Worm (Caenorhabditis elegans): Measurements from ENCODE around the gene trap-3.

Gene trap-3

DNA sequence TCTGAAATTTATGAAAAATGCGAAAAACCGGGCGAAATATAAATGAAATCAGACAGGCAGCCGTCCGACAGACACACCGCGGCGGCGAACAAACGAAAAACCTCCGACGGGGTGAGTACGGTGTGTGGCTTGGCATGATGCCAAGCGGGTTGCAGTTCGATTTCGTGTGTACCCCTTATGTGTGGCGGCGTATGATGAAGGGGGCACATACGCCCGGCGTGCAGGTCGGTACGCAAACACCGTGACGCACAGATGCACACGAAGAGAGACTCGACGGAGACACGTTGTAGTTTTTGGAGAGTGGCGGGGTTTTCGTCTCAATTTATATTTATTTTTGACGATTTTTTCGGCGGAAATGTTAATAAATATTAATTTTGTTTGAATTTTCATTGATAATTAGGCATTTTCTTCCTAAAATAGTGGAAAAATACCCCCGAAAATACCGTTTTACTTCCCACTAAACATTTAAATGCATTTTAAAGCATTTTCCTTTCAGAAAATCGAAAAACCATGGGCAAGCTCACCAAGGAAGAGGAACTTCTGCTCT lies at the start of gene trap-3:
Gene trap-3 (plus strand): TSS at position 497 of the 547 bp plus-strand sequence.
- no peak for TF ChIP-seq ama-1 (optimal IDR thresholded peaks at IDR 0.05)
- TF ChIP-seq ceh-13 (GFP tag; optimal IDR thresholded peaks at IDR 0.05) = no peak
- peak; percentile 90 for TF ChIP-seq F13C5.2 (tag; optimal IDR thresholded peaks at IDR 0.05)
- TF ChIP-seq ets-7 (tag; optimal IDR thresholded peaks at IDR 0.05) = peak; percentile 55
- TF ChIP-seq hmg-4 (GFP tag; optimal IDR thresholded peaks at IDR 0.05) = peak; percentile 67
- TF ChIP-seq ceh-36 (tag; optimal IDR thresholded peaks at IDR 0.05) = no peak
- TF ChIP-seq tbx-11 (GFP tag; IDR thresholded peaks at IDR 0.05) = peak; percentile 61
- TF ChIP-seq aly-1 (tag; optimal IDR thresholded peaks at IDR 0.05) = no peak
- 0 out of 2 replicates have a peak, but pooled peaks have one; percentile 22 for TF ChIP-seq flt-1 (GFP tag; IDR thresholded peaks at IDR 0.05)
- peak; percentile 49; the same call in 1 of the 2 replicates for TF ChIP-seq tbx-37 (GFP tag; conservative IDR thresholded peaks at IDR 0.05)
- peak; percentile 43 for TF ChIP-seq tra-4 (tag; optimal IDR thresholded peaks at IDR 0.05)
- no peak for TF ChIP-seq B0310.2 (tag; optimal IDR thresholded peaks at IDR 0.05)
- TF ChIP-seq scrt-1 (GFP tag; IDR thresholded peaks at IDR 0.05) = no peak
- 0 out of 2 replicates have a peak, but pooled peaks have one; percentile 53 for TF ChIP-seq sea-1 (GFP tag; conservative IDR thresholded peaks at IDR 0.05)

DNA sequence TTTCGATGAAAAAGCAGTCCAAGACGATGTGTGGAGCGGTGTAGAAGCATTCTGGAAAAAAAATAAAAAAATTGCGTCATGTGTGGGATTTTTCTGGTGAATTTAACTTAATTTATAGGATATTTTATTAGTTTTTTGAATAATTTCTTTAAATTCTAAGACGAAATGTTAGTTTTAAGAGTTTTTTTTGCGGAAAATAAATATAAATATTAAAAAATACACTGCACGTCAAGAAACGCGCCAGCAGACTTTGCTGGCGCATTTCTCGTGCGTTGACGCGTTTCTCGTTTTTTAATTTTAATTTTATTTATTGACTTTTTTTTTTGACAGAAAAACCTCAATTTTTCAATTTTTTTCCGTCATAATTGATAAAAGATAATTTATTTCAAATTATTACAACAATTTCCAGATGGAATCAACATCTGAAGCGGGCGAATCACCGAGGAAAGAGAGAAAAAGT lies 40.4 kb upstream of the trap-3 start, which contains the start of the genes ppgn-1 and tftc-1:
Gene ppgn-1 (minus strand): TSS at position 51 of the 460 bp plus-strand sequence.
Gene tftc-1 (plus strand): TSS at position 410 of the 460 bp plus-strand sequence.
- TF ChIP-seq hnd-1 (tag; optimal IDR thresholded peaks at IDR 0.05) = no peak
- TF ChIP-seq hmbx-1 (tag; optimal IDR thresholded peaks at IDR 0.05) = no peak
- TF ChIP-seq flt-1 (GFP tag; IDR thresholded peaks at IDR 0.05) = no peak
- TF ChIP-seq ceh-13 (GFP tag; optimal IDR thresholded peaks at IDR 0.05) = no peak
- TF ChIP-seq ets-7 (tag; optimal IDR thresholded peaks at IDR 0.05) = no peak
- no peak for TF ChIP-seq tbx-11 (GFP tag; IDR thresholded peaks at IDR 0.05)

DNA sequence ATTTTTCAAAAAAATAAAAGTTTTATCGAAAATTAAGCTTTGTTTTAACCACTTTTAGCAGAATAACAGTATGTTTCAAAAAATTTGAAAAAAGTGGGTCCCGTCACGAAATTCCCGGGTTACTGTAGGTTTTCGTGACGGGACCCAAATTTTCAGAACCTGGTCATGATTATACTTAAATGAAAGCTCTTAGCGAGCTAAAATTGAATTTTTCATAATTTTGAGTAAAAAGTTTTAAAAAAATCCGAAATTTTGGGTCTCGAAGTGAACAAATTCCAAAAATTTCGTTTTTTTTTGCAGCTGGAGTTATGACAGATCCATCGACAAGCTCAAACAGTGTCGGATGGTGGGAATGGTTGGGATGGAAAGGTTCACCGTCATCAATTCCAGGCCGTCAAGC lies 5.5 kb upstream of the trap-3 start, which contains the start of gene Y38F2AR.3:
Gene Y38F2AR.3 (plus strand): TSS at position 301 of the 400 bp plus-strand sequence.
- no peak for TF ChIP-seq hmbx-1 (tag; optimal IDR thresholded peaks at IDR 0.05)
- no peak for TF ChIP-seq flt-1 (GFP tag; IDR thresholded peaks at IDR 0.05)
- TF ChIP-seq hnd-1 (tag; optimal IDR thresholded peaks at IDR 0.05) = no peak
- no peak for TF ChIP-seq pes-1 (GFP tag; IDR thresholded peaks at IDR 0.05)

DNA sequence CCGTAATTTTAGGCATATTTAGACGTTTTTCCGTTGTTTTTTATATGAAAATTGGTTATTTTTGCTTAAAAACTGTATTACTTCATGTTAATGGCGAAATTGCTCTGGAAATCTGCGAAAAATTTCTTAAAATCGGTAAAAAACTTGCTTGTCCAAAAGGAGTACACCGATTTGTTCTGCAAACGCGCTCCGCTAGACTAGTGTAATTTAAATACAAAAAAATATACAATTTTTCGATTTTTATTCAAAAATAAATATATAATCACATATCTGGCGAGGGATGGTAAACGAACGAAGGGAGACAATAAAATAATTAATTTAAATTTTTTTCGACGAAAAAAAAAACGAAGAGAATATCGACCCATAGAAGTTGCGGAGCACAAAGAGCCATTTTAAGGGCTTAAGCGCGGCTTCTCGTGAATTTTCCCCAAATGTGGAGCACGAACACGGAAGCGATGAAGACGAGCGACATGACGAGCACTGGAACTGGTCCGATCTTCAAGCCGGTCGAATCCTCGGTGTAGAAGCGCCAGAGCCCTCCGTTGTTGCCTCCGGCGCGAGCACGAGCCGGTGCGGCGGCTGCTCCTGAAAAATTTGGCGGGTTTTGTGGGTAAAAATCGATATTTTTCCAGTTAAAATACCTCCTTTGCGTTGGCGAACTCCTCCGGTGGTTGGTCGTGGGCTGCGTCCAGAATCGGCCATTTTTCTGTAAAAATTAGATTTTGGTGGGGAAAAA lies 1.1 kb upstream of the trap-3 start, which contains the start of gene sec-61.B:
Gene sec-61.B (minus strand): TSS at position 706 of the 736 bp plus-strand sequence.
- no peak for TF ChIP-seq ets-7 (tag; optimal IDR thresholded peaks at IDR 0.05)
- TF ChIP-seq ceh-36 (tag; optimal IDR thresholded peaks at IDR 0.05) = no peak
- no peak for TF ChIP-seq hnd-1 (tag; optimal IDR thresholded peaks at IDR 0.05)
- TF ChIP-seq ama-1 (optimal IDR thresholded peaks at IDR 0.05) = no peak
- TF ChIP-seq tra-4 (tag; optimal IDR thresholded peaks at IDR 0.05) = no peak
- no peak for TF ChIP-seq tbx-11 (GFP tag; IDR thresholded peaks at IDR 0.05)
- TF ChIP-seq F13C5.2 (tag; optimal IDR thresholded peaks at IDR 0.05) = no peak
- no peak for TF ChIP-seq hmbx-1 (tag; optimal IDR thresholded peaks at IDR 0.05)
- TF ChIP-seq flt-1 (GFP tag; IDR thresholded peaks at IDR 0.05) = no peak
- no peak for TF ChIP-seq ceh-13 (GFP tag; optimal IDR thresholded peaks at IDR 0.05)
- no peak for TF ChIP-seq tbx-37 (GFP tag; conservative IDR thresholded peaks at IDR 0.05)
- no peak for TF ChIP-seq aly-1 (tag; optimal IDR thresholded peaks at IDR 0.05)

DNA sequence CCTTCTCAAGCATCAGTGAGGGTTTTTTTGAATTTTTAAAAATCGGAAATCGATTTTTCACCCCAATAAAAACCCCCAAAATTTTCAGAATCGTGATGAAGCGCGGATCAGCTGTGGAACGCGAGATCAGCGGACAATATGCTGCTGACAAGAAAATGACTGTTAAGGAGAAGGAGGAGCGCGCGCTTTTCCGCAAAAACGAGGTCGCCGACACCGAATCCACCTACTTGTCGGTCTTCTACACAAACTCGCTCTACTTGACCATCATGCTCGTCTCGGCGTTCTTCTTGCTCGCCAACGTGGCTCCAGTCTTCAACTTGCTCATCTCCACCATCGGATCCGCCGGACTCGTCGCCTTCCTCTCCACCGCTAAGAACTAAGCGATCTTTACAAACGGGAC lies 500 bp downstream of the trap-3 start:
- TF ChIP-seq ceh-36 (tag; optimal IDR thresholded peaks at IDR 0.05) (no peak), F13C5.2 (tag; optimal IDR thresholded peaks at IDR 0.05) (no peak), ceh-13 (GFP tag; optimal IDR thresholded peaks at IDR 0.05) (no peak), hnd-1 (tag; optimal IDR thresholded peaks at IDR 0.05) (no peak), scrt-1 (GFP tag; IDR thresholded peaks at IDR 0.05) (no peak), tbx-11 (GFP tag; IDR thresholded peaks at IDR 0.05) (no peak), B0310.2 (tag; optimal IDR thresholded peaks at IDR 0.05) (no peak), hmbx-1 (tag; optimal IDR thresholded peaks at IDR 0.05) (no peak), hmg-4 (GFP tag; optimal IDR thresholded peaks at IDR 0.05) (no peak), sea-1 (GFP tag; conservative IDR thresholded peaks at IDR 0.05) (no peak), ama-1 (optimal IDR thresholded peaks at IDR 0.05) (no peak), tra-4 (tag; optimal IDR thresholded peaks at IDR 0.05) (no peak), aly-1 (tag; optimal IDR thresholded peaks at IDR 0.05) (no peak), pes-1 (GFP tag; IDR thresholded peaks at IDR 0.05) (no peak), flt-1 (GFP tag; IDR thresholded peaks at IDR 0.05) (no peak), ets-7 (tag; optimal IDR thresholded peaks at IDR 0.05) (no peak), tbx-37 (GFP tag; conservative IDR thresholded peaks at IDR 0.05) (no peak)

DNA sequence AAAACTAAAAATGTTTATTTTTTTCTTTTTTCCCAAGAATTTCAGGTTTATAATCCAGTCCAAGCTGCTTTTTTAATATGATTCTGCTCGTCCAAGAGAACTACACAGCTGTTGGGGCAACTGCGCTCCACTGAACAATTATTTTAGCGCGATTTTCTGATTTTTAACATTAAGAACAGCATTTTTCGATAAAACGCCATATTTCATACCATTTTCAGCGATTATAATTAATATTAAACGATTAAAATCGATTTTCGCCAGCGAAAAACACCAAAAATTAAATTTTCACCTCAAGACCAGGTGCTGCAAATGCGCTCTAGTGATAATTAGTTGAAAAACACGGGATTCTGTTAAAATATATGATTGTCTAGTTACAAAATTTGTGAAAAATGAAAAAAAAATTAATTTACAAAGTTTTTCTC lies 1.0 kb downstream of the trap-3 start:
- TF ChIP-seq hmg-4 (GFP tag; optimal IDR thresholded peaks at IDR 0.05) = no peak
- no peak for TF ChIP-seq F13C5.2 (tag; optimal IDR thresholded peaks at IDR 0.05)
- no peak for TF ChIP-seq aly-1 (tag; optimal IDR thresholded peaks at IDR 0.05)
- peak; percentile 15 for TF ChIP-seq B0310.2 (tag; optimal IDR thresholded peaks at IDR 0.05)
- TF ChIP-seq hmbx-1 (tag; optimal IDR thresholded peaks at IDR 0.05) = peak; percentile 14
- 0 out of 2 replicates have a peak, but pooled peaks have one; percentile 22 for TF ChIP-seq pes-1 (GFP tag; IDR thresholded peaks at IDR 0.05)

DNA sequence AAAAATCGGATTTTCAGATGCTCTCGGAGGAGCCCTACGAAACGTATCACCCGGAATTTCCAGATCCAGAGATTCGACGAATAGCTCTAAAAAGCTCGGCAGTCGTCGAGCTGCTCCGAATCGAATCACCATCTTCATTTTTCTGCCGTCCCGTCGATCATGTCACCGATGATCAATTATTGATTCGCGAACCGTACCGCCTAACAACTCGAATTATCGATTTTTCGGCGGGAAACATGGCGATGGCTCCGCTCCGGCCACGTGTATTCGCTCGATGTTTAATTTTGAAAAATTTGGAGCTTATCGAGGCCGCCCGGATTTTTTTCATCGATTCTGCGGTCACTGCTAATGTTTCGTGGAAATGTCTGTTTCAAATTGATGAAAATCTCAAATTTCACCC lies 1.6 kb downstream of the trap-3 start, which contains the start of gene eri-5:
Gene eri-5 (plus strand): TSS at position 18 of the 400 bp plus-strand sequence.
- TF ChIP-seq ama-1 (optimal IDR thresholded peaks at IDR 0.05) (no peak), hnd-1 (tag; optimal IDR thresholded peaks at IDR 0.05) (no peak)

Data from whole organism, early embryonic.